Worm (Caenorhabditis elegans): Measurements from ENCODE around the gene klp-17.

Gene klp-17

ce11 chrII:11472542-11472941 is 5.1 kb upstream of the klp-17 start:
- no peak for TF ChIP-seq T22C8.4 (GFP tag; IDR thresholded peaks at IDR 0.05)
- TF ChIP-seq med-1 (GFP tag; optimal IDR thresholded peaks at IDR 0.05; ENCODE audit: insufficient read depth) = no peak
- TF ChIP-seq ref-1 (GFP tag; conservative IDR thresholded peaks at IDR 0.05) = no peak
- no peak for TF ChIP-seq tab-1 (GFP tag; IDR thresholded peaks at IDR 0.05)
- no peak for TF ChIP-seq ztf-23 (GFP tag; IDR thresholded peaks at IDR 0.05)
- TF ChIP-seq cog-1 (tag; optimal IDR thresholded peaks at IDR 0.05) = no peak
- TF ChIP-seq flt-1 (GFP tag; IDR thresholded peaks at IDR 0.05) = no peak
- no peak for TF ChIP-seq klf-2 (GFP tag; conservative IDR thresholded peaks at IDR 0.05)
- TF ChIP-seq ztf-29 (GFP tag; IDR thresholded peaks at IDR 0.05) = no peak

- TF ChIP-seq T22C8.4 (GFP tag; IDR thresholded peaks at IDR 0.05) (no peak), klf-2 (GFP tag; conservative IDR thresholded peaks at IDR 0.05) (no peak), tab-1 (GFP tag; IDR thresholded peaks at IDR 0.05) (no peak), med-1 (GFP tag; optimal IDR thresholded peaks at IDR 0.05; ENCODE audit: insufficient read depth) (no peak), ztf-29 (GFP tag; IDR thresholded peaks at IDR 0.05) (no peak), flt-1 (GFP tag; IDR thresholded peaks at IDR 0.05) (no peak), ref-1 (GFP tag; conservative IDR thresholded peaks at IDR 0.05) (no peak), ztf-23 (GFP tag; IDR thresholded peaks at IDR 0.05) (no peak), cog-1 (tag; optimal IDR thresholded peaks at IDR 0.05) (no peak)
Observed at ce11 chrII:11471916-11472315, 4.5 kb upstream of the klp-17 start, which contains the start of gene mfn-1. Gene mfn-1 (minus strand): TSS chrII:11472016.

ce11 chrII:11469574-11470108 is 2.2 kb upstream of the klp-17 start, which contains the start of gene cisd-1:
Gene cisd-1 (minus strand): TSS chrII:11469624.
- no peak for TF ChIP-seq cog-1 (tag; optimal IDR thresholded peaks at IDR 0.05)
- TF ChIP-seq ztf-23 (GFP tag; IDR thresholded peaks at IDR 0.05) = no peak
- no peak for TF ChIP-seq tab-1 (GFP tag; IDR thresholded peaks at IDR 0.05)
- no peak for TF ChIP-seq ref-1 (GFP tag; conservative IDR thresholded peaks at IDR 0.05)
- no peak for TF ChIP-seq ztf-29 (GFP tag; IDR thresholded peaks at IDR 0.05)
- no peak for TF ChIP-seq med-1 (GFP tag; optimal IDR thresholded peaks at IDR 0.05; ENCODE audit: insufficient read depth)

DNA sequence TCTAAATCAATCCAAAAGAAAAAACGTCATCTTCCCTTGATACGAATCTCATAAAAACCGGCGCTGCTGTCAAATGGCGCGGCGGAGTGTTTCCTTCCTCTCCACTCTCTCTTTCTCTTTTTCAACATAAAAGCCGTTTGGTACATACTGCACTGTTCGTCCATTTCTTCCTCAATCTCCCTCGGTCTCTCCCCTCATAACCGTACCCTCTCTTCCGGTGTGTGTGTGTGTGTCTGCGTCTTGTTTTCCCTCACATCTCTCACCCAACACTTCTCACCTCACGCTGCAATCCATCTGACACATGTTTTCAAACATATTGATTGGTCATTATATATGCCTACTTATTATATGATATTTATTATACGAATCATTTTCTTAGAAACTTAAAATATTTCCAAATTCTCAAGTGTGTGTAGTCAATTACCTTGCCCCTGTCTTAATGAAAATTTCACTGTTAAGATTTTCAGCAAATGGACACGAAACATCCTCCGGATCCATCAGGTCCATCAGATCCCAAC is 3.0 kb downstream of the klp-17 start, which contains the start of the genes aars-1 and rga-1:
Gene aars-1, minus strand, starts transcription at position 71 of the 518 bp plus-strand sequence.
Gene rga-1, plus strand, starts transcription at position 468 of the 518 bp plus-strand sequence.
- TF ChIP-seq tab-1 (GFP tag; IDR thresholded peaks at IDR 0.05) = no peak
- TF ChIP-seq ztf-29 (GFP tag; IDR thresholded peaks at IDR 0.05) = 0 out of 2 replicates have a peak, but pooled peaks have one; percentile 11

DNA sequence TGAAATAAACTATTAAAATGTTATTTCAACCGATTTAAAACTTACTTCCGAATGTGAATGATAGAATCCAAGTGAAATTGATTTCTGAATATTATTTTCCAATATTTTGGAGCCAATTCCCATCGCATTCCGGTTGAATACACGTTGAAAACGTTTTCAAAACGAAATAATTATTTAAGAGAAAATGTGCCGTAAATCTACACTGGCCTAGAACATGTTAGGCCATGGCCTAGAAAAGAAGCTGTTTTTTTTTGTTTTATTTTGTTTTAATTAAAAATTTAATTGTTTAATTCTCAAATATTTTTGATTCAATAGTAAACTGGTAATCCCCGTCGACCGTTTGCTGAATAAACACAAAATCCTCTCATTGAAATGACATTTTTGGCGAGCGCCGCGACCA is 3.5 kb downstream of the klp-17 start:
- TF ChIP-seq flt-1 (GFP tag; IDR thresholded peaks at IDR 0.05) (no peak), cog-1 (tag; optimal IDR thresholded peaks at IDR 0.05) (no peak), med-1 (GFP tag; optimal IDR thresholded peaks at IDR 0.05; ENCODE audit: insufficient read depth) (no peak), ztf-23 (GFP tag; IDR thresholded peaks at IDR 0.05) (no peak), T22C8.4 (GFP tag; IDR thresholded peaks at IDR 0.05) (no peak), ztf-29 (GFP tag; IDR thresholded peaks at IDR 0.05) (no peak), klf-2 (GFP tag; conservative IDR thresholded peaks at IDR 0.05) (no peak), tab-1 (GFP tag; IDR thresholded peaks at IDR 0.05) (no peak), ref-1 (GFP tag; conservative IDR thresholded peaks at IDR 0.05) (no peak)

DNA sequence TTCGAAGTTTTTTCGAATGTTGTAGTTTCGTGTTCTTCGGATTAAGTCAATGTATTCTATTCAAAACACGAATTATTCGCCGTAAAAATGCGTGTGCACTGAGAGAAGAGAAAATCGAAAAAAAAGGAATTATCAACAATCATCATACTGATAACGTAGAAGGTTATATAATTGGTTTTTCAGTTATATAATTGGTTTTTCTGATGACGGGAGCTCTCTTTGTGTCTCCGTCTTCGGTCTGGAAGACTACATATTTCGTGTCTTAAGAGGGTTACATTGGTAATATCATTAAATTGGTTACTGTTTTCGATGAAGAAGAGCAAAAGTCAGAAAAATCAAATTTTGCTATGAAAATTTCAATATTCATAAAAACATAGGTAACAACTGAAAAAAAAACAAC is 7.6 kb downstream of the klp-17 start:
- no peak for TF ChIP-seq ztf-29 (GFP tag; IDR thresholded peaks at IDR 0.05)

ce11 chrII:11455715-11456114 is 11.7 kb downstream of the klp-17 start:
- TF ChIP-seq cog-1 (tag; optimal IDR thresholded peaks at IDR 0.05) = no peak
- no peak for TF ChIP-seq ref-1 (GFP tag; conservative IDR thresholded peaks at IDR 0.05)
- TF ChIP-seq tab-1 (GFP tag; IDR thresholded peaks at IDR 0.05) = no peak
- TF ChIP-seq ztf-29 (GFP tag; IDR thresholded peaks at IDR 0.05) = no peak
- TF ChIP-seq klf-2 (GFP tag; conservative IDR thresholded peaks at IDR 0.05) = no peak
- no peak for TF ChIP-seq flt-1 (GFP tag; IDR thresholded peaks at IDR 0.05)
- no peak for TF ChIP-seq T22C8.4 (GFP tag; IDR thresholded peaks at IDR 0.05)
- TF ChIP-seq med-1 (GFP tag; optimal IDR thresholded peaks at IDR 0.05; ENCODE audit: insufficient read depth) = no peak
- TF ChIP-seq ztf-23 (GFP tag; IDR thresholded peaks at IDR 0.05) = no peak

DNA sequence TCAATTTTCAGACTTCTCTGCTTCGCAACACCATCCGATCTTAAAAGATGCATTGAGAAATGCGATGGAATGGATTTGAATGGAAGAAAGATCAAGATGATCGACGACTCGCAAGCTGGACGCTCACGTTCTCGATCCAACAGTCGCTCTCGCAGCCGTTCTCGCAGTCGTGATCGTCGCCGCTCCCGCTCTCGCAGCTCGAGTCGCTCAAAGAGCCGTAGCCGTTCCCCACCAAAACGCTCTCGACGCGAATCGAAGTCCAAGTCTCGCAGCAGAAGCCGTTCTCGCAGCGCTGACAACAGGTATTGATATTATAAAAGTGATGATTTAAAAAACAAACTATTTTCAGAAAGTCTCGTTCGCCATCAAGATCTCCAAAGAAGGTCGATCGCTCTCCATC is 12.3 kb downstream of the klp-17 start:
- TF ChIP-seq klf-2 (GFP tag; conservative IDR thresholded peaks at IDR 0.05) (no peak), flt-1 (GFP tag; IDR thresholded peaks at IDR 0.05) (0 out of 2 replicates have a peak, but pooled peaks have one; percentile 44)

DNA sequence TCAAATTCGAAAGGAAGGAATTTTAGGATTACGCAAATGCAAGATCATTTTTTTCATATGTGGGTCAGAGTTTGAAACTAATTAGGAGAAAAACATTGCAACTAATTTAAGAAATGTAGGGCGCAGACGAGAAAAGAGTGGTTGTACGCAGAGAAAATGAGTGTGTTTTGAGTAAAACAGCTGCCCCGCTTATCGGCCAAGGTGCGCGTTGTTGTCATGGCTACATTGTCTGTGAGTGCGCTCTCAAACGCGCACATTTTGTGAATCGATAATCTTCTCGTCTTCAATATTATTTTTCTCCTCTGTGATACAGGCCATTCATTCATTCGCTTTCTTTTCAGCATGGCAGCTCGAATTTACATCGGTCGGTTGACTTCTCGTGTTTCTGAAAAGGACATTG is 13.8 kb downstream of the klp-17 start:
- TF ChIP-seq cog-1 (tag; optimal IDR thresholded peaks at IDR 0.05) (no peak), T22C8.4 (GFP tag; IDR thresholded peaks at IDR 0.05) (no peak), ztf-23 (GFP tag; IDR thresholded peaks at IDR 0.05) (no peak)

- TF ChIP-seq med-1 (GFP tag; optimal IDR thresholded peaks at IDR 0.05; ENCODE audit: insufficient read depth) (peak; percentile 28), ztf-29 (GFP tag; IDR thresholded peaks at IDR 0.05) (no peak), flt-1 (GFP tag; IDR thresholded peaks at IDR 0.05) (peak; percentile 66; the same call in 1 of the 2 replicates), ztf-23 (GFP tag; IDR thresholded peaks at IDR 0.05) (peak; percentile 66), T22C8.4 (GFP tag; IDR thresholded peaks at IDR 0.05) (peak; percentile 72; the same call in 1 of the 2 replicates), cog-1 (tag; optimal IDR thresholded peaks at IDR 0.05) (peak; percentile 15), klf-2 (GFP tag; conservative IDR thresholded peaks at IDR 0.05) (no peak), tab-1 (GFP tag; IDR thresholded peaks at IDR 0.05) (peak; percentile 54; the same call in 1 of the 2 replicates)
Observed at ce11 chrII:11453025-11453424, 14.4 kb downstream of the klp-17 start, which contains the start of gene rsp-1. Gene rsp-1 (plus strand): TSS chrII:11453362.
